Comparison of ENCODE assay signal across 1 fruit fly cellular context in genomic region chrX:13447438-13447837, dm6.
A peak's percentile ranks its signal among the peaks of the same experiment; 100 is the strongest.
TF ChIP-seq lines count a peak whose summit lies in the region.

No protein-coding gene starts in this region.

TF ChIP-seq in whole organism, embryonic, 481 proteins besides CTCF, POLR2A, EP300 and RAD21 (continued from another document):
- TF ChIP-seq Rfx (GFP tag; IDR thresholded peaks at IDR 0.05; lab: Robert Waterston, UW), result peak; percentile 48; the same call in 1 of the 2 replicates
- no peak for TF ChIP-seq so (GFP tag; IDR thresholded peaks at IDR 0.05; lab: Robert Waterston, UW)
- TF ChIP-seq ranshi (GFP tag; IDR thresholded peaks at IDR 0.05; lab: Robert Waterston, UW), result peak; percentile 47; the same call in 1 of the 2 replicates
- TF ChIP-seq CG34422 (GFP tag; IDR thresholded peaks at IDR 0.05; lab: Robert Waterston, UW), result 0 out of 3 replicates have a peak, but pooled peaks have one; percentile 36
- TF ChIP-seq nmo (GFP tag; optimal IDR thresholded peaks at IDR 0.05; lab: Kevin White, UChicago), result peak; percentile 11
- peak in 1 of 2 experiments; percentile 42 for TF ChIP-seq Hr51 (GFP tag; optimal IDR thresholded peaks at IDR 0.05; lab: Kevin White, UChicago)
- no peak for TF ChIP-seq CG7786 (GFP tag; optimal IDR thresholded peaks at IDR 0.05; lab: Kevin White, UChicago)
- TF ChIP-seq al (GFP tag; IDR thresholded peaks at IDR 0.05; lab: Robert Waterston, UW), result 0 out of 2 replicates have a peak, but pooled peaks have one; percentile 24
- no peak for TF ChIP-seq CG11247 (GFP tag; IDR thresholded peaks at IDR 0.05; lab: Robert Waterston, UW)
- peak; percentile 54 for TF ChIP-seq Ptx1 (GFP tag; IDR thresholded peaks at IDR 0.05; lab: Robert Waterston, UW)
- no peak for TF ChIP-seq ERR (GFP tag; optimal IDR thresholded peaks at IDR 0.05; lab: Kevin White, UChicago)
- peak; percentile 28; the same call in 1 of the 3 replicates for TF ChIP-seq Aef1 (GFP tag; IDR thresholded peaks at IDR 0.05; lab: Robert Waterston, UW)
- TF ChIP-seq H15 (GFP tag; IDR thresholded peaks at IDR 0.05; lab: Robert Waterston, UW), result 0 out of 3 replicates have a peak, but pooled peaks have one; percentile 7
- TF ChIP-seq gem (tag; optimal IDR thresholded peaks at IDR 0.05; lab: Kevin White, UChicago), result peak; percentile 43
- TF ChIP-seq Meics (GFP tag; optimal IDR thresholded peaks at IDR 0.05; lab: Kevin White, UChicago), result peak; percentile 1
- TF ChIP-seq lmd (GFP tag; IDR thresholded peaks at IDR 0.05; lab: Robert Waterston, UW), result peak; percentile 46; the same call in 1 of the 2 replicates
- peak; percentile 10 for TF ChIP-seq CG10209 (GFP tag; optimal IDR thresholded peaks at IDR 0.05; lab: Kevin White, UChicago)
- no peak for TF ChIP-seq CG11695 (GFP tag; IDR thresholded peaks at IDR 0.05; lab: Robert Waterston, UW)
- peak; percentile 57 for TF ChIP-seq sens (GFP tag; lab: Kevin White, UChicago)
- TF ChIP-seq Sox102F (GFP tag; optimal IDR thresholded peaks at IDR 0.05; lab: Kevin White, UChicago), result peak; percentile 49
- peak; percentile 9 for TF ChIP-seq CG15269 (tag; optimal IDR thresholded peaks at IDR 0.05; lab: Kevin White, UChicago)
- TF ChIP-seq CG10366 (GFP tag; IDR thresholded peaks at IDR 0.05; lab: Robert Waterston, UW), result peak; percentile 32; the same call in 1 of the 2 replicates
- TF ChIP-seq CG8089 (GFP tag; optimal IDR thresholded peaks at IDR 0.05; lab: Kevin White, UChicago), result no peak
- peak; percentile 53 for TF ChIP-seq slbo (GFP tag; IDR thresholded peaks at IDR 0.05; lab: Robert Waterston, UW)
- TF ChIP-seq CG10462 (GFP tag; optimal IDR thresholded peaks at IDR 0.05; lab: Kevin White, UChicago), result no peak
- TF ChIP-seq Dll (GFP tag; IDR thresholded peaks at IDR 0.05; lab: Robert Waterston, UW; ENCODE audit: partially characterized antibody), result no peak
- TF ChIP-seq dmrt99B (tag; optimal IDR thresholded peaks at IDR 0.05; lab: Kevin White, UChicago), result peak; percentile 42
- peak; percentile 34 for TF ChIP-seq CG11504 (tag; optimal IDR thresholded peaks at IDR 0.05; lab: Kevin White, UChicago)
- TF ChIP-seq prd (optimal IDR thresholded peaks at IDR 0.05; lab: Kevin White, UChicago), result no peak
- peak; percentile 40; the same call in 1 of the 3 replicates for TF ChIP-seq prd (GFP tag; IDR thresholded peaks at IDR 0.05; lab: Robert Waterston, UW)
- TF ChIP-seq Med (GFP tag; lab: Kevin White, UChicago), result peak; percentile 65
- peak; percentile 42 for TF ChIP-seq grau (tag; optimal IDR thresholded peaks at IDR 0.05; lab: Kevin White, UChicago)
